Worm (Caenorhabditis elegans) whole organism, young adult: ENCODE results near the gene daf-38.

Source experiments
- B0019.2 ChIP-seq: fragments of 200-800 bp; sonication (Bioruptor generic); conservative IDR thresholded peaks from 2 replicates; pipeline ENCODE4 v1.3.6; 2022; ENCODE audit warnings: missing genetic modification reagents, missing genetic modification characterization, missing compliant biosample characterization
- B0035.1 ChIP-seq: sonication (generic microtip); optimal IDR thresholded peaks from 2 replicates; lab custom pipeline; 2016; ENCODE audit warnings: missing genetic modification characterization, mild to moderate bottlenecking, missing compliant biosample characterization, missing genotype, missing genetic modification reagents
- B0261.1 ChIP-seq: sonication (generic microtip); optimal IDR thresholded peaks from 2 replicates; lab custom pipeline; 2016; ENCODE audit warnings: mild to moderate bottlenecking, missing genetic modification characterization, moderate library complexity, missing compliant biosample characterization
- C06A6.2 ChIP-seq: fragments of 200-800 bp; sonication (Bioruptor generic); conservative IDR thresholded peaks from 2 replicates; pipeline ENCODE4 v1.3.6; 2022; ENCODE audit warnings: missing genetic modification characterization, missing compliant biosample characterization
- C17E4.6 ChIP-seq: fragments of 200-800 bp; sonication (Bioruptor generic); IDR thresholded peaks from 2 replicates; pipeline ENCODE4 v1.3.6; 2022; ENCODE audit warnings: missing genetic modification reagents, missing genetic modification characterization, missing compliant biosample characterization
- F23B12.7 ChIP-seq: sonication (generic microtip); optimal IDR thresholded peaks from 2 replicates; lab custom pipeline; 2017; ENCODE audit warnings: missing genetic modification characterization, mild to moderate bottlenecking, missing compliant biosample characterization, antibody characterized with exemption, moderate library complexity; ENCODE audit not compliant: insufficient read depth
- F49E8.2 ChIP-seq: sonication (generic microtip); optimal IDR thresholded peaks from 3 replicates; lab custom pipeline; 2017; ENCODE audit warnings: missing genetic modification characterization, mild to moderate bottlenecking, missing compliant biosample characterization, antibody characterized with exemption, moderate library complexity; ENCODE audit not compliant: insufficient read depth
- F57A8.1 ChIP-seq: fragments of 200-800 bp; sonication (Bioruptor generic); optimal IDR thresholded peaks from 2 replicates; lab custom pipeline; 2018; ENCODE audit warnings: mild to moderate bottlenecking, missing genetic modification characterization, moderate library complexity, missing compliant biosample characterization
- F57C9.4 ChIP-seq: sonication (generic microtip); optimal IDR thresholded peaks from 2 replicates; lab custom pipeline; 2017; ENCODE audit warnings: mild to moderate bottlenecking, missing genetic modification characterization, missing compliant biosample characterization
- Y53G8AR.9 ChIP-seq: fragments of 200-800 bp; sonication (Bioruptor generic); conservative IDR thresholded peaks from 2 replicates; pipeline ENCODE4 v1.3.6; 2022; ENCODE audit warnings: missing genetic modification reagents, missing genetic modification characterization, missing compliant biosample characterization
- Y79H2A.3 ChIP-seq: fragments of 200-800 bp; sonication (Bioruptor generic); conservative IDR thresholded peaks from 2 replicates; pipeline ENCODE4 v1.3.6; 2022; ENCODE audit warnings: missing genetic modification reagents, missing genetic modification characterization, missing compliant biosample characterization
- Y95B8A.8 ChIP-seq: fragments of 200-800 bp; sonication (Bioruptor generic); IDR thresholded peaks from 2 replicates; pipeline ENCODE4 v1.3.6; 2022; ENCODE audit warnings: missing genetic modification reagents, missing genetic modification characterization, missing compliant biosample characterization
- ama-1 ChIP-seq, 3 experiments: fragments of 150-350 bp in 1 of 3; sonication (generic microtip) in 2 of 3; optimal IDR thresholded peaks; 2 replicates each; lab custom pipeline; 2014 to 2018; ENCODE audit warnings: missing biosample characterization in 2 of 3, missing genetic modification characterization in 2 of 3, missing genetic modification reagents in 2 of 3
- aptf-3 ChIP-seq: fragments of 200-800 bp; sonication (Bioruptor generic); IDR thresholded peaks from 2 replicates; pipeline ENCODE4 v1.3.6; 2022; ENCODE audit warnings: missing genetic modification characterization, missing compliant biosample characterization
- attf-5 ChIP-seq: fragments of 200-800 bp; sonication (Bioruptor generic); optimal IDR thresholded peaks from 2 replicates; lab custom pipeline; 2018; ENCODE audit warnings: mild to moderate bottlenecking, missing genetic modification characterization, missing compliant biosample characterization
- bed-2 ChIP-seq: fragments of 200-800 bp; sonication (Bioruptor generic); IDR thresholded peaks from 2 replicates; pipeline ENCODE4 v1.3.6; 2022; ENCODE audit warnings: missing genetic modification reagents, missing genetic modification characterization, missing compliant biosample characterization
- ceh-79 ChIP-seq: sonication (generic microtip); optimal IDR thresholded peaks from 2 replicates; lab custom pipeline; 2017; ENCODE audit warnings: mild to moderate bottlenecking, missing genetic modification characterization, missing compliant biosample characterization
- chd-7 ChIP-seq: sonication (generic microtip); optimal IDR thresholded peaks from 2 replicates; lab custom pipeline; 2016; ENCODE audit warnings: mild to moderate bottlenecking, missing genetic modification characterization, moderate library complexity, missing compliant biosample characterization
- dpl-1 ChIP-seq: fragments of 150-350 bp; optimal IDR thresholded peaks from 2 replicates; lab custom pipeline; 2014; ENCODE audit warnings: missing biosample characterization, missing genetic modification reagents, missing genetic modification characterization
- efl-1 ChIP-seq: fragments of 150-350 bp; optimal IDR thresholded peaks from 2 replicates; lab custom pipeline; 2014; ENCODE audit warnings: missing biosample characterization, missing genetic modification reagents, missing genetic modification characterization
- ets-4 ChIP-seq: fragments of 200-800 bp; sonication (Bioruptor generic); optimal IDR thresholded peaks from 2 replicates; lab custom pipeline; 2018; ENCODE audit warnings: mild to moderate bottlenecking, missing genetic modification characterization, missing compliant biosample characterization
- him-1 ChIP-seq: sonication (generic microtip); optimal IDR thresholded peaks from 2 replicates; lab custom pipeline; 2016; ENCODE audit warnings: missing genotype, missing genetic modification reagents, missing genetic modification characterization, missing compliant biosample characterization
- hlh-12 ChIP-seq: sonication (generic microtip); optimal IDR thresholded peaks from 2 replicates; lab custom pipeline; 2016; ENCODE audit warnings: missing genetic modification characterization, missing compliant biosample characterization
- hlh-26 ChIP-seq: fragments of 200-800 bp; sonication (Bioruptor generic); conservative IDR thresholded peaks from 2 replicates; pipeline ENCODE4 v1.3.6; 2022; ENCODE audit warnings: missing genetic modification reagents, missing genetic modification characterization, missing compliant biosample characterization
- hmg-1.2 ChIP-seq: fragments of 200-800 bp; sonication (Bioruptor generic); IDR thresholded peaks from 2 replicates; pipeline ENCODE4 v1.3.6; 2022; ENCODE audit warnings: missing genetic modification reagents, missing genetic modification characterization, missing compliant biosample characterization
- hmg-20 ChIP-seq: fragments of 200-800 bp; sonication (Bioruptor generic); IDR thresholded peaks from 2 replicates; pipeline ENCODE4 v1.3.6; 2022; ENCODE audit warnings: missing genetic modification reagents, missing genetic modification characterization, missing compliant biosample characterization
- hrde-1 ChIP-seq: sonication (generic microtip); optimal IDR thresholded peaks from 2 replicates; lab custom pipeline; 2016; ENCODE audit warnings: missing genetic modification characterization, mild to moderate bottlenecking, missing compliant biosample characterization, moderate library complexity, missing genotype, missing genetic modification reagents, borderline replicate concordance
- lag-1 ChIP-seq: fragments of 200-800 bp; sonication (Bioruptor generic); IDR thresholded peaks from 2 replicates; pipeline ENCODE4 v1.3.6; 2022; ENCODE audit warnings: missing genetic modification reagents, missing genetic modification characterization, missing compliant biosample characterization
- let-607 ChIP-seq, 2 experiments: fragments of 200-800 bp in 1 of 2; sonication (Bioruptor generic) in 1 of 2; sonication (generic microtip) in 1 of 2; optimal IDR thresholded peaks; 2 replicates each; lab custom pipeline; 2016 to 2018; ENCODE audit warnings: mild to moderate bottlenecking in 2 of 2, missing compliant biosample characterization in 2 of 2, missing genetic modification characterization in 2 of 2, moderate library complexity in 2 of 2, missing genotype in 1 of 2
- lin-26 ChIP-seq: fragments of 200-800 bp; sonication (Bioruptor generic); IDR thresholded peaks from 2 replicates; pipeline ENCODE4 v1.3.6; 2022; ENCODE audit warnings: missing genetic modification reagents, missing genetic modification characterization, missing compliant biosample characterization
- lin-54 ChIP-seq: fragments of 200-800 bp; sonication (Bioruptor generic); optimal IDR thresholded peaks from 2 replicates; lab custom pipeline; 2018; ENCODE audit warnings: mild to moderate bottlenecking, missing genetic modification characterization, missing compliant biosample characterization
- lsl-1 ChIP-seq: fragments of 200-800 bp; sonication (Bioruptor generic); optimal IDR thresholded peaks from 2 replicates; lab custom pipeline; 2018; ENCODE audit warnings: mild to moderate bottlenecking, missing genetic modification characterization, moderate library complexity, missing compliant biosample characterization
- madf-10 ChIP-seq: sonication (generic microtip); optimal IDR thresholded peaks from 2 replicates; lab custom pipeline; 2016; ENCODE audit warnings: mild to moderate bottlenecking, missing genetic modification characterization, missing compliant biosample characterization
- nfya-1 ChIP-seq: sonication (generic microtip); optimal IDR thresholded peaks from 2 replicates; lab custom pipeline; 2017; ENCODE audit warnings: antibody characterized with exemption, missing compliant biosample characterization, missing genetic modification characterization, borderline replicate concordance; ENCODE audit not compliant: insufficient read depth
- nhr-120 ChIP-seq: fragments of 200-800 bp; sonication (Bioruptor generic); IDR thresholded peaks from 2 replicates; pipeline ENCODE4 v1.3.6; 2022; ENCODE audit warnings: missing genetic modification characterization, missing compliant biosample characterization
- nhr-80 ChIP-seq: sonication (generic microtip); optimal IDR thresholded peaks from 2 replicates; lab custom pipeline; 2016; ENCODE audit warnings: missing genetic modification characterization, missing compliant biosample characterization
- rcor-1 ChIP-seq: fragments of 200-800 bp; sonication (Bioruptor generic); IDR thresholded peaks from 2 replicates; pipeline ENCODE4 v1.3.6; 2022; ENCODE audit warnings: missing genetic modification reagents, missing genetic modification characterization, missing compliant biosample characterization
- snpc-1.1 ChIP-seq: sonication (generic microtip); optimal IDR thresholded peaks from 2 replicates; lab custom pipeline; 2017; ENCODE audit warnings: missing genetic modification characterization, mild to moderate bottlenecking, missing compliant biosample characterization, antibody characterized with exemption, moderate library complexity, missing genotype, missing genetic modification reagents; ENCODE audit not compliant: insufficient read depth
- snpc-1.3 ChIP-seq: sonication (generic microtip); optimal IDR thresholded peaks from 2 replicates; lab custom pipeline; 2017; ENCODE audit warnings: missing genetic modification characterization, mild to moderate bottlenecking, missing compliant biosample characterization, antibody characterized with exemption, moderate library complexity, missing genotype, missing genetic modification reagents; ENCODE audit not compliant: insufficient read depth
- snpc-4 ChIP-seq, 5 experiments: fragments of 150-350 bp in 1 of 5; sonication (generic microtip) in 4 of 5; optimal IDR thresholded peaks; 2 replicates each; lab custom pipeline; 2014 to 2018; ENCODE audit warnings: missing genetic modification characterization in 5 of 5, missing biosample characterization in 3 of 5, antibody characterized with exemption in 2 of 5, mild to moderate bottlenecking in 2 of 5, missing compliant biosample characterization in 2 of 5, missing genotype in 2 of 5, moderate library complexity in 2 of 5, missing genetic modification reagents in 1 of 5
- tbp1 ChIP-seq: fragments of 200-800 bp; sonication (Bioruptor generic); optimal IDR thresholded peaks from 2 replicates; lab custom pipeline; 2018; ENCODE audit warnings: mild to moderate bottlenecking, missing genetic modification characterization, missing compliant biosample characterization
- tbx-9 ChIP-seq: sonication (generic microtip); optimal IDR thresholded peaks from 2 replicates; lab custom pipeline; 2016; ENCODE audit warnings: borderline replicate concordance, missing genetic modification characterization, inconsistent platforms, missing compliant biosample characterization
- zim-3 ChIP-seq: sonication (generic microtip); optimal IDR thresholded peaks from 2 replicates; lab custom pipeline; 2017; ENCODE audit warnings: mild to moderate bottlenecking, missing genetic modification characterization, moderate library complexity, missing compliant biosample characterization
- ztf-18 ChIP-seq: sonication (generic microtip); optimal IDR thresholded peaks from 2 replicates; lab custom pipeline; 2016; ENCODE audit warnings: missing genotype, mild to moderate bottlenecking, missing genetic modification characterization, missing compliant biosample characterization
- ztf-28 ChIP-seq: fragments of 200-800 bp; sonication (Bioruptor generic); IDR thresholded peaks from 2 replicates; pipeline ENCODE4 v1.3.6; 2022; ENCODE audit warnings: missing genetic modification reagents, missing genetic modification characterization, missing compliant biosample characterization
- ztf-3 ChIP-seq: fragments of 200-800 bp; sonication (Bioruptor generic); optimal IDR thresholded peaks from 2 replicates; lab custom pipeline; 2018; ENCODE audit warnings: mild to moderate bottlenecking, missing genetic modification characterization, missing compliant biosample characterization
- ztf-6 ChIP-seq: fragments of 200-800 bp; sonication (Bioruptor generic); IDR thresholded peaks from 2 replicates; pipeline ENCODE4 v1.3.6; 2022; ENCODE audit warnings: missing genetic modification reagents, missing genetic modification characterization, missing compliant biosample characterization

Gene daf-38

DNA sequence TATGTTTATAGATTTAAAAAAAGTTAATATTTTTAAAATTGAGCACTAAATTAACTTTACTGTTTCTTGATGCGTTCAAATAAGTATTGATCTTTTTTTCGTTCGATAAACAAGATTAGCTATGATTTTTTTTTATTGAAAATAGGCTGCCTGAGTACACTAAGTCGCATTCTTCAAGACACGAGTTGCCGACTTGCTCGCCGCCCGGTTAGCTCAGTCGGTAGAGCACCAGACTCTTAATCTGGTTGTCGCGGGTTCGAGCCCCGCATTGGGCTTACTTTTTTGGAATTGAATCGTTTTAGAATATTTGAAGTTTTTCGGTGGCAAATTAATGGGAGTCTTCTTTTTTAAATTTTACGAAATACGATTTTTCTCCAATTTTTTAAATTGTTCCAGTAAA is 26.6 kb upstream of the daf-38 start (continued):
- TF ChIP-seq tbp1 (GFP tag; lab: Kevin White, UChicago) (peak; percentile 90), tbx-9 (tag; lab: Kevin White, UChicago) (no peak), B0019.2 (GFP tag; lab: Robert Waterston, UW) (no peak), Y95B8A.8 (GFP tag; lab: Robert Waterston, UW) (no peak), F49E8.2 (tag; lab: Kevin White, UChicago) (no peak), lin-54 (GFP tag; lab: Kevin White, UChicago) (no peak), hmg-1.2 (GFP tag; lab: Robert Waterston, UW) (peak; percentile 48), snpc-4 (GFP tag; optimal IDR thresholded peaks at IDR 0.05; lab: Kevin White, UChicago) (peak; percentile 92), snpc-4 (tag; optimal IDR thresholded peaks at IDR 0.05; lab: Kevin White, UChicago) (peak; percentile 17 to 98 (median 95)), rcor-1 (GFP tag; lab: Robert Waterston, UW) (no peak), dpl-1 (no peak), ztf-6 (GFP tag; lab: Robert Waterston, UW) (no peak), Y53G8AR.9 (GFP tag; lab: Robert Waterston, UW) (no peak), F23B12.7 (no peak), ztf-28 (GFP tag; lab: Robert Waterston, UW) (no peak), C06A6.2 (GFP tag; lab: Robert Waterston, UW) (no peak), ztf-18 (tag; lab: Kevin White, UChicago) (peak; percentile 72), hrde-1 (tag; lab: Kevin White, UChicago) (no peak), nhr-120 (GFP tag; lab: Robert Waterston, UW) (no peak), bed-2 (GFP tag; lab: Robert Waterston, UW) (no peak), F57A8.1 (no peak), B0261.1 (tag; lab: Kevin White, UChicago) (peak; percentile 75), chd-7 (tag; lab: Kevin White, UChicago) (no peak), nfya-1 (tag; lab: Kevin White, UChicago) (no peak), madf-10 (tag; lab: Kevin White, UChicago) (peak; percentile 11), B0035.1 (no peak), ets-4 (no peak), lsl-1 (GFP tag; lab: Kevin White, UChicago) (no peak), let-607 (tag; optimal IDR thresholded peaks at IDR 0.05; lab: Kevin White, UChicago) (no peak), ama-1 (optimal IDR thresholded peaks at IDR 0.05; lab: Kevin White, UChicago) (no peak), ama-1 (GFP tag; optimal IDR thresholded peaks at IDR 0.05; lab: Kevin White, UChicago) (no peak), ztf-3 (no peak), him-1 (tag; lab: Kevin White, UChicago) (peak; percentile 21), hmg-20 (GFP tag; lab: Robert Waterston, UW) (no peak), zim-3 (tag; lab: Kevin White, UChicago) (no peak), hlh-26 (GFP tag; lab: Robert Waterston, UW) (no peak), hlh-12 (no peak), F57C9.4 (no peak), nhr-80 (no peak), efl-1 (GFP tag; lab: Kevin White, UChicago) (no peak), lin-26 (GFP tag; lab: Robert Waterston, UW) (peak; percentile 72), snpc-1.3 (tag; lab: Kevin White, UChicago) (peak; percentile 64), lag-1 (GFP tag; lab: Robert Waterston, UW) (no peak), aptf-3 (GFP tag; lab: Robert Waterston, UW) (no peak), snpc-1.1 (tag; lab: Kevin White, UChicago) (peak; percentile 62), C17E4.6 (GFP tag; lab: Robert Waterston, UW) (no peak), ceh-79 (tag; lab: Kevin White, UChicago) (no peak), Y79H2A.3 (GFP tag; lab: Robert Waterston, UW) (no peak), attf-5 (GFP tag; lab: Kevin White, UChicago) (no peak)
